Fruit fly (Drosophila melanogaster) whole organism: ENCODE data around the gene Scr.
A peak's percentile ranks its signal among the peaks of the same experiment; 100 is the strongest.

Experiments used
- CG8478 ChIP-seq: fragments of >200 bp; optimal IDR thresholded peaks from 2 replicates; lab custom pipeline; 2018; ENCODE audit warnings: inconsistent platforms
- Dll ChIP-seq: fragments of >200 bp; optimal IDR thresholded peaks from 2 replicates; lab custom pipeline; 2017
- EcR ChIP-seq, 2 experiments: fragments of >200 bp; optimal IDR thresholded peaks; 2 replicates each; lab custom pipeline; 2017; ENCODE audit warnings: missing biosample characterization in 2 of 2, missing genetic modification characterization in 2 of 2, missing genetic modification reagents in 2 of 2
- pan ChIP-seq: fragments of >200 bp; optimal IDR thresholded peaks from 2 replicates; lab custom pipeline; 2017
- psq ChIP-seq: fragments of >200 bp; optimal IDR thresholded peaks from 2 replicates; lab custom pipeline; 2017
- usp ChIP-seq: fragments of >200 bp; optimal IDR thresholded peaks from 2 replicates; lab custom pipeline; 2017; ENCODE audit warnings: missing biosample characterization, missing genetic modification characterization, mixed read lengths

Scr gene

DNA sequence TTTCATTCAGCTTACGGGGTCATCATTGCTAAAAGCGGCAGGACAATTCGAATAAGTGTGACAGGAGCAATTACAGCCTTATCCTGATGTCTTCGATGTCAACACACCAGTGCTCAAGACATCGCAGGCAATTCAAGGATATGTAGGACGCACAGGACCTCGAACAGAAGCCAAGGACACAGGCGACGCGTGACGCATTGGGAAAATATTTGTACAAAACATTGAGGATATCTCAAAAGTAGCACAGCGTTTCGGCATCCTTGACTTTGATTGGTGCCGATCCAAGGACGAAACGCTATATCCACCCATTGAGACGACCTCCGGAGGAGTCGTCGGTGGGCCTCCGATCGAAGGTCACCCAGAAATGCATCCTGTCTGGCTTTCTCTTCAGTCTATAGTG lies 10.3 kb upstream of the Scr start:
- TF ChIP-seq Dll (no peak), CG8478 (lab: Kevin White, UChicago) (no peak)

DNA sequence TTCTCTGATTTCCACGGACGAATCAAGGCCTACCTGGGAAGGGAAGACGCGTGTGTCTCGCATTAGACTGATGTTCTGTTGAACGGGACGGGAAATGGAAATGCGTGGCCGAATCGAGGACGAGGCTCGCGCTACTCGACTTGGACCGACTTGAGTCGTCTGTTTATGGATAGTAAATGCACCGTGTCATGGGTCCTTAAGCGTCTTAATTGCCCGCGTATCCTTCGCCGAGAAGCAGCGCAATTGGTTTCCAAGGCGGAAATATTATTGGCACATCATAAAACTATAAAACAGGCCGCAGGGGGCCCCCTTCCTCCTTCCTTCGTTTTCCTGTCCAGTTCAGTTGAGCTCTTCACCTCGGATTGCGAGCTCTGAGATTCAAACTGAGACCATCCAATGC lies 9.2 kb upstream of the Scr start:
- TF ChIP-seq CG8478 (lab: Kevin White, UChicago) (no peak), Dll (no peak), usp (GFP tag; lab: Kevin White, UChicago) (no peak), EcR (GFP tag; optimal IDR thresholded peaks at IDR 0.05; lab: Kevin White, UChicago) (no peak), pan (no peak), psq (no peak)

DNA sequence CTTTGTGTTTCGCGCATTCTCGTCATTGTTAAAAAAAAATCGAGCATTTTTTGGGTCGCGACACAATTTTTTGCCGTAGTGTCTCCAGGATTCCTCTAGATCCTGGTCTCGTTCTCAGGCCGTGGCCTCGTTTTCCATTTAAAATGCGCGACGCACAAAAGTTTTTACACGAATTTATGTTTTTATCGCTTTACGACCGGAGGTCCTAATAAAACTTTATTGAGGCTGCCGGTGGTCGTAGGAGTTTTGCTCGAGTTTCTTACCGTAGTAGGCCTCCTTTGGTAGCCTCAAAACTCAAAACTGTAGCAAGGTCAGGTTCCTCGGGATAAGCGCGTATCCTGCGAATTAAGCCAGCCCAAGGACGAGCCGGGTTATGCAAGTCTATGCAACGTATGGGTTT lies 7.6 kb upstream of the Scr start:
- TF ChIP-seq pan, result no peak
- no peak for TF ChIP-seq psq
- TF ChIP-seq CG8478 (lab: Kevin White, UChicago), result no peak
- no peak for TF ChIP-seq Dll
- no peak for TF ChIP-seq EcR (GFP tag; optimal IDR thresholded peaks at IDR 0.05; lab: Kevin White, UChicago)
- TF ChIP-seq usp (GFP tag; lab: Kevin White, UChicago), result no peak

DNA sequence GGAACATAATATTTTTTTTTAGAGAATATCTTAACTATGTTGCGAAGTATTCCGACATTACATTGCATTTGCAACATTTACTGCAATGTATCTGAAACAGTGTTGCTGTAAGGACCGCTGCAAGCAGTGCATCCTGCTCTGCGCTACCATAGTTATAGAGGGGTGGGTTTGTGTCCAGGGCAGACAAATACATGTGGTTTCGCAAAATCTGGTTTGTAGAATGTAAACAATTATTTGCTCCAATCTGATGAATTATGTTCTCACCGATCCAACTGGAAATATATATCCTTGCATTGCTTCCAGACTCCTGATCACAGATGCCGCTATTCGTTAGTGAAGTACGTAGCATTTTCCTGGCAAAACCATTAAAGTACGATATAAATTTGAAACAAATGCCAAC lies 4.5 kb upstream of the Scr start:
- TF ChIP-seq CG8478 (lab: Kevin White, UChicago) (no peak), pan (no peak), Dll (no peak), psq (no peak), usp (GFP tag; lab: Kevin White, UChicago) (no peak), EcR (GFP tag; optimal IDR thresholded peaks at IDR 0.05; lab: Kevin White, UChicago) (no peak)

DNA sequence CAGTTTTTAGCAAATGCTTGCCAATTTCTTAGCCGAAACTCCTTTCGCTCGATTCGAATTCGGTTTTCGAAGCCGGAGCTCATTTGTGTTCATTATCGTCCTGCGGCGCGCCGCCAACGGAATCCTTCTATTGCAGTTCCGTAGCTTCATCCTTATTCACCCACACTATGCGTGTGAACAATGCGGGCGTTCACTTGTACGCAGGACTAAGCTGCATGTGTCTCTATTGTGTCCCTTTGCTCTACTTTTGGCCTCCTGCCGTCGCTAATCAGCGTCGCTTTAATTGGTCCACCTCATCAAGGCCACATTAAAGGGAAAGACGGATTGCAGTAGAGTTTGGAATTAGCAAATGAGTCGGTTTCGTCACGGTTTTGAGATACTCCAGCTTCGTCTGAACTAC lies 3.9 kb upstream of the Scr start:
- TF ChIP-seq psq (no peak), Dll (no peak), EcR (GFP tag; optimal IDR thresholded peaks at IDR 0.05; lab: Kevin White, UChicago) (no peak), CG8478 (lab: Kevin White, UChicago) (no peak), usp (GFP tag; lab: Kevin White, UChicago) (no peak), pan (no peak)

DNA sequence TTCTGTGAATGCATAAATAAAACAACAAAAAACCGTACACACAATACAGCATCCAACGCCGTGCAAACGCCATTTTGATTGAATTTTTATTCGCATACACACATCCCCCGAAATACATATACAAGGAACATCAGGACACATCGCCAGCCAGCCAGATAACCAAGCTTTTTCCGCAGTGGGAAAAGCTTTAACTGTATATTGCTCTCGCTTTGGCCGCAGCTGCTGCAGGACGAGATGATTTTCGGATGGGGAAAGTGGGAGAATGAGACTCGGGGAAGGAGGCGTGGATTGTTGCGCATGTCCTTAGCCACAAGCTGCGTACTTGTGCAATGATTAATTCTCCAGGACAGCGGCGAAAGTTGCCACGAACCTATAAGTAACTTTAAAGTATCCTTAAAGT lies 3.2 kb upstream of the Scr start:
- TF ChIP-seq psq (no peak), EcR (GFP tag; optimal IDR thresholded peaks at IDR 0.05; lab: Kevin White, UChicago) (no peak), Dll (no peak), pan (no peak), CG8478 (lab: Kevin White, UChicago) (no peak), usp (GFP tag; lab: Kevin White, UChicago) (no peak)

DNA sequence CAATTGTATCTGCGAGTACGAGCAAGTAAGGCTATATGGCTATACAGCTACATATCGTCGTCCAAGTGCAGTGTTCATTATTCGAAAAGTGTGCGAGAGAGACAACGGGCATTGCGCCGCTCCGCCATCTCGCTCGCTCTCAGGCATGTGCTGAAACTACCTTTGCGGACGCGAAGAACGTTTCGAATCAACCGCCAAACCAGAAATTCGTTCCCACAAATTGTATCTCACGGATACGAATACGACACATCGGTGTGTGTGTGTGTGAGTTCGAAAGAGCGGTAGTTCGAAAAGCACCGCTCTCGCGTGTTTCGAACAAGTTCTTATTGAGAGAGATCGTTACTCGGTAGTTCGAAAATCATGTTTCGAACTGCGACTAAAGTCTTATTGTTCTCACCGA lies 1.2 kb downstream of the Scr start:
- TF ChIP-seq pan (no peak), psq (no peak), Dll (no peak), CG8478 (lab: Kevin White, UChicago) (peak; percentile 78), usp (GFP tag; lab: Kevin White, UChicago) (no peak), EcR (GFP tag; optimal IDR thresholded peaks at IDR 0.05; lab: Kevin White, UChicago) (no peak)

DNA sequence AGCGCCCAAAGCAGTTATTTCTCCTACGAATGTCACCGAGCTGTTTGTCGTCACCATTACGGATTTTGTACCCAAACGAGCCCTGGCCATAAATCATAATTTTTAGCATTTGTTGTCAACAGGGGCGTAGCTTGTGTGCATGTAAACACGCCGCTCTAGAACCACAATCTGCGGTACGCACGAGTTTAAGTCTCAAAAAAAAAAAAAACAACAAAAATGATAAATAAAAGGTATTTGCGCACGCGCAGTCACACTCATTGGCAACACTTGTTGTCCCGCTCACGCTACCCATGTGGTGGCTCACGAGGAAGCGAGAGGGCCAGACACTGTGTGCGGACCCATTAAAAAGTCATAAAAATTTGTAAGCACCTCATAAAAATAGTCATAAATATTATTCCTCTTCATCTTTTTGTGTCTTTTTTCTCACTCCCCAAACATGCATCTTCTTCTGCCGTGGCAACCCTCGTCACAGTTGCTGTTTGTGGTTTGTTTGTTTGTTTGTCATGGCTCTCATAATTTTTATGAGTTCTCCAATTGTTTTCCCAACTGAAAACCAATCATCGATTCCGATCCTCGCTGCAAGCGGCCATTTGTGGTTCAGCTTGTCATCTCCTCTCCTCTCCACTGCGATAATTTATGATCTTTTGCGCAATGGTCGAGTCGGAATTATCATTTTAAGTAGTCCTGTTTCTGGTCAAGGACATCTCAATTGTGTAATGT lies 4.1 kb downstream of the Scr start:
- TF ChIP-seq Dll (no peak), usp (GFP tag; lab: Kevin White, UChicago) (no peak), CG8478 (lab: Kevin White, UChicago) (no peak)

DNA sequence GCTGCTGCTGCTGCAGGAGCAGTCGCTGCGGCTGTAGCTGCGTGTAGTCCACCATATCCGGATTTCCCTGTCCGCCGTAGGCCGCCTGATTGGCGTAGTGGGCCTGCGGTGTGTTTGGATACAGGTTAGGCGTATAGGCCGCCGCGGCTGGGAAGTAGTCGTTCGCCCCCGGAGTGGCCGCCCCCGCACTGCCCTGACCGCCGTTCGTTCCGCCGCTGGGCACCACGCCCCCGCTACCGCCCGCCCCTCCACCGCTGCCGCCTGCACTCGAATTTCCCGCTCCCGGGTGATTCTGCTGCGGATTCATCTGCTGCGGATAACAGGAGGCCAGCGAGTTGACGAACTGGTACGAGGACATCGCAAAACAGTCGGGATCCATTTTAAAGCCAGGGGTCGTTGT lies 8.0 kb downstream of the Scr start:
- TF ChIP-seq pan (no peak), CG8478 (lab: Kevin White, UChicago) (no peak), psq (no peak), Dll (no peak), EcR (GFP tag; optimal IDR thresholded peaks at IDR 0.05; lab: Kevin White, UChicago) (no peak), usp (GFP tag; lab: Kevin White, UChicago) (no peak)

DNA sequence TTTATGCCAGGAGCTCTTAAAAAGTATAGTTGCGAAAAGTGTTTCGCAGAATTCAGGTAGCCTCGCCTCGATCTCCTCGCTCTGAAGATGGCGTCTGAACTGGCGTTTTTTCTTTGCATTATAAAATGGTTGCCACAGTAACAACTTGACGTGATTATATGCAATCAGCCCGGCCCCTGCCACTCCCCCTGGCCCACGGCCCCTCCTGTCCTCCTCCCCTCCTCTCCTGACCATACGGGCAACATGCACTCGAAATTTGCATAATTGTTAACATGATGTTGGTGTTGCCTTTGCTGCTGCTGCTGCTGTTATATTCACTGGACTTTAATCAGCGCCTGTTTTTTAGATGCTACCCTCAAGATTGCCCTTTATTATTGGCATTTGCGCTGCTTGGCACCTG lies 11.2 kb downstream of the Scr start:
- TF ChIP-seq Dll, result no peak
- no peak for TF ChIP-seq usp (GFP tag; lab: Kevin White, UChicago)
- no peak for TF ChIP-seq EcR (GFP tag; optimal IDR thresholded peaks at IDR 0.05; lab: Kevin White, UChicago)
- no peak for TF ChIP-seq psq
- no peak for TF ChIP-seq pan
- TF ChIP-seq CG8478 (lab: Kevin White, UChicago), result no peak

DNA sequence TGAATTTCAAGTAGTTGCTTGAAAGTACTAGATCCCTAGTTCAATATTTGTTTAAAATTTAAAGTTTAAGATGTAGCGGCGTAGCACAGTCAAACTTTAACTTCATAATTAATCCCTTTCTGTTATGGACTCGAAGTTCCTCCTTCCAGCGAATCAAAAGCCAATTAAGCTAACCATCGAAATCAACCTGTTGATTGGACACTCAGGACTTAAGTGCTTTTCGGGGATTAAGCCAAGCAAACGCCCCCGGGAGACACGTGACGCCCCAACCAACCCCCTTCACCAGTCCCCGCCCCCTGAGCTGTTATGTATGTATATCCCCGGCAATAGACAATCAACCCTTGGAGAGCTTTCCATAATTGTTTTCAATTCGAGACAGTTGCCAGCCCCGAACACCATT lies 18.1 kb downstream of the Scr start:
- TF ChIP-seq usp (GFP tag; lab: Kevin White, UChicago) (no peak), EcR (GFP tag; optimal IDR thresholded peaks at IDR 0.05; lab: Kevin White, UChicago) (no peak), CG8478 (lab: Kevin White, UChicago) (no peak), psq (no peak)

DNA sequence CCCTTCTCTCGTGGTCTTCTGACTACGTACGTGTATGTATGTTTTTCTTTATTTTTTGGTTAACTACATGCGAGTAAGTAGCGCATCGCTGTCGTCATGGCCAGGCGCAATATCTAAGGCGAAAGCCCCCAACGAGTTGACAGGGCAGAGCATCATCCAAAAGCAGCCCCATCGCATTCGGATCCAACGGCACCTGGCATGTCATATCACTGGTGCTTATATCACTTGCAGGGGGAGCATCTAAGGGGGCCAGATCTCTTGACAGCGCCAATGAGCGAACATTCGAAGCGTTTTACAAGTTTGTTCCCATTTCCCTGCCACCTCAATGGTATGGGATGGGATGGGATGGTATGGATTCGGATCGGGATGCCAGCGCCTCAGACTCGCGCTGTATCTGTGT lies 21.5 kb downstream of the Scr start:
- no peak for TF ChIP-seq pan
- no peak for TF ChIP-seq usp (GFP tag; lab: Kevin White, UChicago)
- no peak for TF ChIP-seq Dll
- TF ChIP-seq EcR (GFP tag; optimal IDR thresholded peaks at IDR 0.05; lab: Kevin White, UChicago), result no peak

DNA sequence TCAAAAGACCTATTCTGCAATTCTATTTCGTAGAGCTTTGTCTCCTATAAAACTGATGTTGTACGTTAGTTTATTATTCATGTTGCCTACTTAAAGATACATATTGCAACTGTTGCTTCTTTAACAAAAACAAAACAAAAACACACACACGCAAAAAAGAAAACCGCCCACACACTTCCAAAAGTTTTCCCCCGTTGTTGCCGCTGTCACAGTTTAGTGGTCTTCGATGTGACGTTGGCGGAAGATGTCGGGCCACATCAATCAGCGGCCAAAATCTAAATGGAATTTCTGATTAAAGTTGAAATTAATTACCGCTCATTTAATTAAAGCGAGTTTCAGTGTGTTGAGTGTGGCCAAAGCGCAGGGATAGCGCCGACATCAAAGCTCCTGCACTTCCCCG lies 22.9 kb downstream of the Scr start:
- no peak for TF ChIP-seq pan
- TF ChIP-seq CG8478 (lab: Kevin White, UChicago), result no peak
- TF ChIP-seq usp (GFP tag; lab: Kevin White, UChicago), result no peak
- TF ChIP-seq psq, result no peak
- TF ChIP-seq Dll, result no peak
- TF ChIP-seq EcR (GFP tag; optimal IDR thresholded peaks at IDR 0.05; lab: Kevin White, UChicago), result no peak
